Worm (Caenorhabditis elegans) whole organism, young adult: ENCODE data around the gene B0303.16.
A peak's percentile ranks its signal among the peaks of the same experiment; 100 is the strongest.

ENCODE experiments used
- F23B12.7 ChIP-seq: sonication (generic microtip); optimal IDR thresholded peaks from 2 replicates; lab custom pipeline; 2017; ENCODE audit warnings: missing genetic modification characterization, mild to moderate bottlenecking, missing compliant biosample characterization, antibody characterized with exemption, moderate library complexity; ENCODE audit not compliant: insufficient read depth
- F37B4.10 ChIP-seq: fragments of 200-800 bp; sonication (Bioruptor generic); IDR thresholded peaks from 2 replicates; pipeline ENCODE4 v1.3.6; 2022; ENCODE audit warnings: missing genetic modification characterization, missing compliant biosample characterization
- F49E8.2 ChIP-seq: sonication (generic microtip); optimal IDR thresholded peaks from 3 replicates; lab custom pipeline; 2017; ENCODE audit warnings: missing genetic modification characterization, mild to moderate bottlenecking, missing compliant biosample characterization, antibody characterized with exemption, moderate library complexity; ENCODE audit not compliant: insufficient read depth
- F52B5.7 ChIP-seq: sonication (generic microtip); optimal IDR thresholded peaks from 2 replicates; lab custom pipeline; 2016; ENCODE audit warnings: mild to moderate bottlenecking, missing genetic modification characterization, missing compliant biosample characterization
- Y53G8AR.9 ChIP-seq: fragments of 200-800 bp; sonication (Bioruptor generic); conservative IDR thresholded peaks from 2 replicates; pipeline ENCODE4 v1.3.6; 2022; ENCODE audit warnings: missing genetic modification reagents, missing genetic modification characterization, missing compliant biosample characterization
- Y67H2A.10 ChIP-seq: fragments of 200-800 bp; sonication (Bioruptor generic); conservative IDR thresholded peaks from 2 replicates; pipeline ENCODE4 v1.3.6; 2022; ENCODE audit warnings: missing genetic modification reagents, missing genetic modification characterization, missing compliant biosample characterization
- ama-1 ChIP-seq, 3 experiments: fragments of 150-350 bp in 1 of 3; sonication (generic microtip) in 2 of 3; optimal IDR thresholded peaks; 2 replicates each; lab custom pipeline; 2014 to 2018; ENCODE audit warnings: missing biosample characterization in 2 of 3, missing genetic modification characterization in 2 of 3, missing genetic modification reagents in 2 of 3
- cebp-1 ChIP-seq, 2 experiments: fragments of 200-800 bp in 1 of 2; sonication (Bioruptor generic) in 1 of 2; sonication (generic microtip) in 1 of 2; IDR thresholded peaks in 1 of 2; optimal IDR thresholded peaks in 1 of 2; 2 replicates each; pipeline versions ENCODE4 v1.3.6 to Lab custom; 2017 to 2022; ENCODE audit warnings: missing compliant biosample characterization in 2 of 2, missing genetic modification characterization in 2 of 2, mild to moderate bottlenecking in 1 of 2, missing genetic modification reagents in 1 of 2, moderate library complexity in 1 of 2
- ceh-27 ChIP-seq: fragments of 200-800 bp; sonication (Bioruptor generic); optimal IDR thresholded peaks from 2 replicates; lab custom pipeline; 2018; ENCODE audit warnings: mild to moderate bottlenecking, missing genetic modification characterization, moderate library complexity, missing compliant biosample characterization
- ceh-58 ChIP-seq: fragments of 200-800 bp; sonication (Bioruptor generic); IDR thresholded peaks from 2 replicates; pipeline ENCODE4 v1.3.6; 2022; ENCODE audit warnings: missing genetic modification characterization, missing compliant biosample characterization
- chd-7 ChIP-seq: sonication (generic microtip); optimal IDR thresholded peaks from 2 replicates; lab custom pipeline; 2016; ENCODE audit warnings: mild to moderate bottlenecking, missing genetic modification characterization, moderate library complexity, missing compliant biosample characterization
- dox-1 ChIP-seq: fragments of 200-800 bp; sonication (Bioruptor generic); IDR thresholded peaks from 2 replicates; pipeline ENCODE4 v1.3.6; 2022; ENCODE audit warnings: missing genetic modification reagents, missing genetic modification characterization, missing compliant biosample characterization
- ekl-4 ChIP-seq: fragments of 200-800 bp; sonication (Bioruptor generic); IDR thresholded peaks from 2 replicates; pipeline ENCODE4 v1.3.6; 2022; ENCODE audit warnings: missing genetic modification reagents, missing genetic modification characterization, missing compliant biosample characterization
- ets-4 ChIP-seq: fragments of 200-800 bp; sonication (Bioruptor generic); optimal IDR thresholded peaks from 2 replicates; lab custom pipeline; 2018; ENCODE audit warnings: mild to moderate bottlenecking, missing genetic modification characterization, missing compliant biosample characterization
- gei-17 ChIP-seq: fragments of 200-800 bp; sonication (Bioruptor generic); optimal IDR thresholded peaks from 2 replicates; lab custom pipeline; 2018; ENCODE audit warnings: mild to moderate bottlenecking, missing genetic modification characterization, missing compliant biosample characterization
- hmg-20 ChIP-seq: fragments of 200-800 bp; sonication (Bioruptor generic); IDR thresholded peaks from 2 replicates; pipeline ENCODE4 v1.3.6; 2022; ENCODE audit warnings: missing genetic modification reagents, missing genetic modification characterization, missing compliant biosample characterization
- lag-1 ChIP-seq: fragments of 200-800 bp; sonication (Bioruptor generic); IDR thresholded peaks from 2 replicates; pipeline ENCODE4 v1.3.6; 2022; ENCODE audit warnings: missing genetic modification reagents, missing genetic modification characterization, missing compliant biosample characterization
- let-607 ChIP-seq, 2 experiments: fragments of 200-800 bp in 1 of 2; sonication (Bioruptor generic) in 1 of 2; sonication (generic microtip) in 1 of 2; optimal IDR thresholded peaks; 2 replicates each; lab custom pipeline; 2016 to 2018; ENCODE audit warnings: mild to moderate bottlenecking in 2 of 2, missing compliant biosample characterization in 2 of 2, missing genetic modification characterization in 2 of 2, moderate library complexity in 2 of 2, missing genotype in 1 of 2
- lin-40 ChIP-seq: sonication (generic microtip); optimal IDR thresholded peaks from 2 replicates; lab custom pipeline; 2016; ENCODE audit warnings: missing genetic modification characterization, mild to moderate bottlenecking, missing compliant biosample characterization, missing genotype, missing genetic modification reagents
- lsl-1 ChIP-seq: fragments of 200-800 bp; sonication (Bioruptor generic); optimal IDR thresholded peaks from 2 replicates; lab custom pipeline; 2018; ENCODE audit warnings: mild to moderate bottlenecking, missing genetic modification characterization, moderate library complexity, missing compliant biosample characterization
- madf-3 ChIP-seq: fragments of 200-800 bp; sonication (Bioruptor generic); IDR thresholded peaks from 2 replicates; pipeline ENCODE4 v1.3.6; 2022; ENCODE audit warnings: missing genetic modification reagents, missing genetic modification characterization, missing compliant biosample characterization
- nfya-1 ChIP-seq: sonication (generic microtip); optimal IDR thresholded peaks from 2 replicates; lab custom pipeline; 2017; ENCODE audit warnings: antibody characterized with exemption, missing compliant biosample characterization, missing genetic modification characterization, borderline replicate concordance; ENCODE audit not compliant: insufficient read depth
- nhr-80 ChIP-seq: sonication (generic microtip); optimal IDR thresholded peaks from 2 replicates; lab custom pipeline; 2016; ENCODE audit warnings: missing genetic modification characterization, missing compliant biosample characterization
- rcor-1 ChIP-seq: fragments of 200-800 bp; sonication (Bioruptor generic); IDR thresholded peaks from 2 replicates; pipeline ENCODE4 v1.3.6; 2022; ENCODE audit warnings: missing genetic modification reagents, missing genetic modification characterization, missing compliant biosample characterization
- repo-1 ChIP-seq: sonication (generic microtip); optimal IDR thresholded peaks from 2 replicates; lab custom pipeline; 2017; ENCODE audit warnings: mild to moderate bottlenecking, missing genetic modification characterization, missing compliant biosample characterization
- snpc-1.1 ChIP-seq: sonication (generic microtip); optimal IDR thresholded peaks from 2 replicates; lab custom pipeline; 2017; ENCODE audit warnings: missing genetic modification characterization, mild to moderate bottlenecking, missing compliant biosample characterization, antibody characterized with exemption, moderate library complexity, missing genotype, missing genetic modification reagents; ENCODE audit not compliant: insufficient read depth
- snpc-3.4 ChIP-seq: sonication (generic microtip); optimal IDR thresholded peaks from 2 replicates; lab custom pipeline; 2017; ENCODE audit warnings: missing genetic modification characterization, mild to moderate bottlenecking, missing compliant biosample characterization, antibody characterized with exemption, moderate library complexity, missing genotype, missing genetic modification reagents
- snpc-4 ChIP-seq, 5 experiments: fragments of 150-350 bp in 1 of 5; sonication (generic microtip) in 4 of 5; optimal IDR thresholded peaks; 2 replicates each; lab custom pipeline; 2014 to 2018; ENCODE audit warnings: missing genetic modification characterization in 5 of 5, missing biosample characterization in 3 of 5, antibody characterized with exemption in 2 of 5, mild to moderate bottlenecking in 2 of 5, missing compliant biosample characterization in 2 of 5, missing genotype in 2 of 5, moderate library complexity in 2 of 5, missing genetic modification reagents in 1 of 5
- tbp1 ChIP-seq: fragments of 200-800 bp; sonication (Bioruptor generic); optimal IDR thresholded peaks from 2 replicates; lab custom pipeline; 2018; ENCODE audit warnings: mild to moderate bottlenecking, missing genetic modification characterization, missing compliant biosample characterization
- unc-62 ChIP-seq: fragments of 150-350 bp; optimal IDR thresholded peaks from 2 replicates; lab custom pipeline; 2014; ENCODE audit warnings: missing biosample characterization, missing genetic modification reagents, missing genetic modification characterization
- zim-3 ChIP-seq: sonication (generic microtip); optimal IDR thresholded peaks from 2 replicates; lab custom pipeline; 2017; ENCODE audit warnings: mild to moderate bottlenecking, missing genetic modification characterization, moderate library complexity, missing compliant biosample characterization
- ztf-18 ChIP-seq: sonication (generic microtip); optimal IDR thresholded peaks from 2 replicates; lab custom pipeline; 2016; ENCODE audit warnings: missing genotype, mild to moderate bottlenecking, missing genetic modification characterization, missing compliant biosample characterization
- ztf-25 ChIP-seq: fragments of 200-800 bp; sonication (Bioruptor generic); IDR thresholded peaks from 2 replicates; pipeline ENCODE4 v1.3.6; 2022; ENCODE audit warnings: missing genetic modification reagents, missing genetic modification characterization, missing compliant biosample characterization
- ztf-26 ChIP-seq: sonication (generic microtip); optimal IDR thresholded peaks from 2 replicates; lab custom pipeline; 2017; ENCODE audit warnings: missing genetic modification characterization, missing compliant biosample characterization
- ztf-28 ChIP-seq: fragments of 200-800 bp; sonication (Bioruptor generic); IDR thresholded peaks from 2 replicates; pipeline ENCODE4 v1.3.6; 2022; ENCODE audit warnings: missing genetic modification reagents, missing genetic modification characterization, missing compliant biosample characterization

Gene B0303.16

DNA sequence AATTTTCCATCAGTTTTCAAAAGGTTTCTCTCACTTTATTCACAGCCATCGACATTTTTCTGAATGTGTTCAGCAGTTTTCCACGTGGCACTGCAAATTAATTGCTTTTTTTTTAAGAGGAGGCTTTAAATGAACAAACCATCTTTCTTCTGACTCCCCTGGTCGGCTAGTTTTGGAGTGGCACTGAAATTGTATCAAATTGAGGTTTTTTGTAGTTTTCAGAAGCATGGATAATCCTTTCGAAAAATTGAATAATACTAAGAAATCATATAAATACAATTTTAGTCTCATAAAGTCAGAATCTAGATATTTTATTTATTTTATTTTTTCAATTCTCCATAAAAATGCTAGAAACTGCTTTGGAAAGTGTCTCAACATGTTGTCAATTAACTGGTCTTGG lies at the start of gene B0303.16:
B0303.16 (plus strand) TSS at position 301 of the 400 bp plus-strand sequence.
- TF ChIP-seq snpc-1.1 (tag; lab: Kevin White, UChicago) (no peak), ztf-28 (no peak), ceh-58 (GFP tag; lab: Robert Waterston, UW) (no peak), unc-62 (GFP tag; lab: Kevin White, UChicago) (no peak)
- TF ChIP-seq, all 124 proteins: peak for 0

- peak; percentile 14 for TF ChIP-seq ztf-26 (tag; lab: Kevin White, UChicago)
- TF ChIP-seq F52B5.7 (tag; lab: Kevin White, UChicago), result no peak
These were observed 49.5 kb upstream of the B0303.16 start for ce11 chrIII:8655412-8655811.

DNA sequence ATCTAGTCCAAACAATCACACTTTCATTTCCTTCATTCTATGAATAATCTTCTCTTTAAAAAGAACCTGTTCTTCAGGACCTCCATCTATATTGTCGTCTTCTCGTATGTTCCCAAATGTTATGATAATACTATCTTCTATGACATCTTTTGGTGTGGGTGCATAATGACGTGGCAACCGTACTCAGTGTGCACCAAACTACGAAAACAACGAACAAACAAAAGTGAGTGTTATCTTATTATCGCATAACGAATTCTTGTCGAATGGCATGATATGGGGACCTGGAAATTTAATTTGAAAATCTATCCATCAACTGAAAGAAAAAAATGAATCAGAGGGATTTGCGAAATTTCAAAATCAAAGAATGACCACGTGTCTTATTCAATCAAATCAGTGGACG lies 48.8 kb upstream of the B0303.16 start:
- TF ChIP-seq lag-1 (GFP tag; lab: Robert Waterston, UW), result no peak
- TF ChIP-seq cebp-1 (GFP tag; IDR thresholded peaks at IDR 0.05; lab: Robert Waterston, UW), result no peak
- peak; percentile 29 for TF ChIP-seq cebp-1 (tag; optimal IDR thresholded peaks at IDR 0.05; lab: Kevin White, UChicago)

ce11 chrIII:8656957-8657356 lies 47.9 kb upstream of the B0303.16 start:
- TF ChIP-seq tbp1 (GFP tag; lab: Kevin White, UChicago) (peak; percentile 47), nhr-80 (peak; percentile 76), let-607 (tag; optimal IDR thresholded peaks at IDR 0.05; lab: Kevin White, UChicago) (peak in 1 of 2 experiments; percentile 20), lin-40 (tag; lab: Kevin White, UChicago) (peak; percentile 10), F49E8.2 (tag; lab: Kevin White, UChicago) (no peak), chd-7 (tag; lab: Kevin White, UChicago) (no peak), cebp-1 (GFP tag; IDR thresholded peaks at IDR 0.05; lab: Robert Waterston, UW) (no peak), cebp-1 (tag; optimal IDR thresholded peaks at IDR 0.05; lab: Kevin White, UChicago) (peak; percentile 21), rcor-1 (GFP tag; lab: Robert Waterston, UW) (no peak)

DNA sequence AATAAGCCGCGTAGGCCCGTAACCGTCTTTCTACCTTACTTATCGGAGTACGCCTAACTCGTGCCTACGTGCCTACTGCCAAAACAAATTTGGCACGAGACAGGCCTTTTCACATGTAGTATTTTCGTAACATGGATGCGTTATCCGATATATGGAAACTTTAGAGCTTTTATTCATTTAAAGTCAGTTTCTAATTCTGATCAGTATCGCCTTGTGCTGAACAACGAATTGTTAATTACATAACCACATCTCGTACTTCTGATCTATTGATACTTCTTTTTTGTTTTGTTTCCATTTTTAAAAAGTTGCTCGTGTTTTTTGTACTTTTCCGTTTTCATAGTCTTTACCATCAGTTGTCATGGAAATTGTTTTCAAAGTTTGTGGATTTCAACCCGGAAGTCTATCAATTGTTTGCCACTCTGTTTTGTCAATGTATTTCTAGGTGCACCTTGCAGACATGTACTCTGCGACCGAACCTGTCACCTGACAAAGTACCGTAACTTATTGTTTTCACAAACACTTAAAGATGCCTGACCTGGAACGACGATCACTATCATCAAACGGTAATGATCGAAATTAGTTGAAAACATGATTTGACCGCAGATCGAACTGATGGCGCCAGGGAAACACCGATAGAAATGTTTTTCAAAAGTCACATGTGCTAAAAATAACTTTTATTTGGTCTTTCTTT lies 47.0 kb upstream of the B0303.16 start:
- peak; percentile 41 for TF ChIP-seq ets-4
- TF ChIP-seq F37B4.10 (GFP tag; lab: Robert Waterston, UW), result 0 out of 2 replicates have a peak, but pooled peaks have one; percentile 62
- TF ChIP-seq zim-3, result no peak
- TF ChIP-seq ama-1 (optimal IDR thresholded peaks at IDR 0.05; lab: Kevin White, UChicago), result peak; percentile 34
- TF ChIP-seq ama-1 (GFP tag; optimal IDR thresholded peaks at IDR 0.05; lab: Kevin White, UChicago), result no peak
- TF ChIP-seq, all 124 proteins: peak for 3

DNA sequence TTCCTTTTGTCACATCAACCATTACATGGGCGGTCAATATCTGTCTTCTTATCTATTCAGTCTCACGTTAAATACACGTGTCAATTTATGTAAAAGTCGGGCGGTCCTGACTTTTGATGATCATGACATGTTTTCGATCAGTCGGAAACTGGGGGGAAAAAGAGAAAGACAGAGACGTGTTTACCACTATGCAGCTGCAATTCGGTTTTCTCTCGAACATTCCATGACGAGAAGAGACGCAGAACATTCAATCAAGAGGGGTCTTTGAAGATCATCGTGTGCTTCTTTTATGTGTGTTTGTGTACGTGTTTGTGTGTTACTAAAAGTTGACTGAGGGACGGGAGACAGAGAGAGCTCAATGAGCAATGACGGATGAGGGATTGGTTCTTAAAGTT lies 46.5 kb upstream of the B0303.16 start:
- TF ChIP-seq unc-62 (GFP tag; lab: Kevin White, UChicago) (peak; percentile 35), Y53G8AR.9 (GFP tag; lab: Robert Waterston, UW) (0 out of 2 replicates have a peak, but pooled peaks have one; percentile 48), repo-1 (peak; percentile 51), ztf-25 (GFP tag; lab: Robert Waterston, UW) (no peak), snpc-4 (GFP tag; optimal IDR thresholded peaks at IDR 0.05; lab: Kevin White, UChicago) (no peak), snpc-4 (tag; optimal IDR thresholded peaks at IDR 0.05; lab: Kevin White, UChicago) (peak in 3 of 4 experiments; percentile 52 to 64 (median 60)), hmg-20 (GFP tag; lab: Robert Waterston, UW) (no peak), lsl-1 (no peak), madf-3 (0 out of 2 replicates have a peak, but pooled peaks have one; percentile 11), dox-1 (peak; percentile 52; the same call in 1 of the 2 replicates), ceh-27 (GFP tag; lab: Kevin White, UChicago) (peak; percentile 46), ztf-18 (peak; percentile 25), nfya-1 (tag; lab: Kevin White, UChicago) (no peak), snpc-3.4 (tag; lab: Kevin White, UChicago) (peak; percentile 12), F23B12.7 (tag; lab: Kevin White, UChicago) (no peak), ekl-4 (GFP tag; lab: Robert Waterston, UW) (0 out of 2 replicates have a peak, but pooled peaks have one; percentile 18), Y67H2A.10 (GFP tag; lab: Robert Waterston, UW) (no peak), gei-17 (GFP tag; lab: Kevin White, UChicago) (peak; percentile 60)
